Worm (Caenorhabditis elegans): ENCODE results near the gene dhhc-14.

The dhhc-14 gene

ce11 chrX:8507576-8507975 is 44.5 kb upstream of the dhhc-14 start, which contains the start of gene H03E18.1:
H03E18.1 (plus strand) TSS chrX:8507876.
- TF ChIP-seq ztf-7 (tag; optimal IDR thresholded peaks at IDR 0.05) (no peak), arid-1 (GFP tag; conservative IDR thresholded peaks at IDR 0.05) (no peak), php-3 (GFP tag; IDR thresholded peaks at IDR 0.05) (no peak), rbr-2 (tag; optimal IDR thresholded peaks at IDR 0.05) (no peak), fkh-10 (GFP tag; optimal IDR thresholded peaks at IDR 0.05) (no peak), daf-12 (tag; optimal IDR thresholded peaks at IDR 0.05) (no peak), ZK546.5 (tag; optimal IDR thresholded peaks at IDR 0.05) (no peak), nhr-77 (tag; optimal IDR thresholded peaks at IDR 0.05) (no peak), duxl-1 (tag; optimal IDR thresholded peaks at IDR 0.05; ENCODE audit: poor library complexity) (no peak), ceh-28 (tag; optimal IDR thresholded peaks at IDR 0.05) (no peak), aha-1 (tag) (no peak), hif-1 (tag; optimal IDR thresholded peaks at IDR 0.05) (no peak), F44E2.7 (GFP tag; IDR thresholded peaks at IDR 0.05) (no peak), gei-8 (GFP tag; optimal IDR thresholded peaks at IDR 0.05) (no peak), ama-1 (optimal IDR thresholded peaks at IDR 0.05) (no peak), lsy-2 (tag; optimal IDR thresholded peaks at IDR 0.05) (no peak)

- no peak for TF ChIP-seq Y5F2A.4 (GFP tag; optimal IDR thresholded peaks at IDR 0.05)
- no peak for TF ChIP-seq R02D3.7 (tag; optimal IDR thresholded peaks at IDR 0.05)
- TF ChIP-seq ceh-28 (tag; optimal IDR thresholded peaks at IDR 0.05) = no peak
- no peak for TF ChIP-seq spr-3 (GFP tag; optimal IDR thresholded peaks at IDR 0.05)
- TF ChIP-seq F44E2.7 (GFP tag; IDR thresholded peaks at IDR 0.05) = no peak
- TF ChIP-seq Y105C5A.15 (GFP tag; IDR thresholded peaks at IDR 0.05) = no peak
- no peak for TF ChIP-seq nhr-11 (tag; optimal IDR thresholded peaks at IDR 0.05)
- TF ChIP-seq mdl-1 (tag; optimal IDR thresholded peaks at IDR 0.05) = no peak
- no peak for TF ChIP-seq fos-1 (tag; optimal IDR thresholded peaks at IDR 0.05)
- TF ChIP-seq egl-27 (tag; optimal IDR thresholded peaks at IDR 0.05) = no peak
- no peak for TF ChIP-seq madf-9 (GFP tag; conservative IDR thresholded peaks at IDR 0.05)
- TF ChIP-seq lsy-2 (tag; optimal IDR thresholded peaks at IDR 0.05) = no peak
- TF ChIP-seq dve-1 (tag; optimal IDR thresholded peaks at IDR 0.05; ENCODE audit: insufficient read depth) = no peak
- TF ChIP-seq lin-15B (tag; optimal IDR thresholded peaks at IDR 0.05) = no peak
- TF ChIP-seq zip-2 (tag; optimal IDR thresholded peaks at IDR 0.05) = no peak
- no peak for TF ChIP-seq nhr-76 (tag; optimal IDR thresholded peaks at IDR 0.05)
Measured at ce11 chrX:8509088-8509487, 43.0 kb upstream of the dhhc-14 start.

- TF ChIP-seq mes-2 (tag; optimal IDR thresholded peaks at IDR 0.05; ENCODE audit: poor library complexity, severe bottlenecking) = no peak
- TF ChIP-seq ceh-28 (tag; optimal IDR thresholded peaks at IDR 0.05) = no peak
- TF ChIP-seq set-16 (GFP tag; IDR thresholded peaks at IDR 0.05) = no peak
- TF ChIP-seq T20F7.1 (GFP tag; optimal IDR thresholded peaks at IDR 0.05) = no peak
- no peak for TF ChIP-seq vab-7 (GFP tag; IDR thresholded peaks at IDR 0.05)
- no peak for TF ChIP-seq D1046.2 (GFP tag; IDR thresholded peaks at IDR 0.05)
- TF ChIP-seq nhr-11 (tag; optimal IDR thresholded peaks at IDR 0.05) = no peak
- TF ChIP-seq nhr-102 (tag; optimal IDR thresholded peaks at IDR 0.05) = no peak
- TF ChIP-seq unc-130 (GFP tag; optimal IDR thresholded peaks at IDR 0.05) = no peak
- TF ChIP-seq nhr-6 (tag; optimal IDR thresholded peaks at IDR 0.05) = no peak
- no peak for TF ChIP-seq hif-1 (tag; optimal IDR thresholded peaks at IDR 0.05)
- no peak for TF ChIP-seq zfp-3 (GFP tag; conservative IDR thresholded peaks at IDR 0.05)
- TF ChIP-seq nhr-41 (GFP tag; IDR thresholded peaks at IDR 0.05) = no peak
- TF ChIP-seq ceh-82 (tag; optimal IDR thresholded peaks at IDR 0.05) = no peak
- no peak for TF ChIP-seq unc-39 (tag; optimal IDR thresholded peaks at IDR 0.05)
Measured at ce11 chrX:8520402-8520801, 31.7 kb upstream of the dhhc-14 start, which contains the start of gene H03E18.2. H03E18.2 (minus strand) TSS chrX:8520502.
